Fruit fly (Drosophila melanogaster) whole organism, adult: ENCODE results near the gene Pdha.
A peak's percentile ranks its signal among the peaks of the same experiment; 100 is the strongest.

Source experiments
- CG11617 ChIP-seq: fragments of 200-800 bp; sonication (Bioruptor generic); optimal IDR thresholded peaks from 2 replicates; lab custom pipeline; 2017; ENCODE audit warnings: mild to moderate bottlenecking, missing biosample characterization, missing genetic modification reagents, missing genetic modification characterization
- CG12768 ChIP-seq: fragments of 200-800 bp; sonication (Bioruptor generic); optimal IDR thresholded peaks from 2 replicates; lab custom pipeline; 2017; ENCODE audit warnings: missing biosample characterization, missing genetic modification characterization, mild to moderate bottlenecking, moderate library complexity, missing genetic modification reagents
- CG14711 ChIP-seq: fragments of 200-800 bp; sonication (Bioruptor generic); optimal IDR thresholded peaks from 2 replicates; lab custom pipeline; 2018; ENCODE audit warnings: missing biosample characterization, mild to moderate bottlenecking, missing genetic modification characterization, moderate library complexity
- CG1620 ChIP-seq: fragments of 200-800 bp; sonication (Bioruptor generic); optimal IDR thresholded peaks from 2 replicates; lab custom pipeline; 2016; ENCODE audit warnings: missing biosample characterization, missing genetic modification characterization
- CG33017 ChIP-seq: fragments of 200-800 bp; sonication (Bioruptor generic); optimal IDR thresholded peaks from 2 replicates; lab custom pipeline; 2018; ENCODE audit warnings: missing biosample characterization, mild to moderate bottlenecking, missing genetic modification characterization, moderate library complexity
- CG5204 ChIP-seq: fragments of 200-800 bp; sonication (Bioruptor generic); optimal IDR thresholded peaks from 2 replicates; lab custom pipeline; 2016; ENCODE audit warnings: missing biosample characterization, missing genetic modification characterization
- CG7045 ChIP-seq: fragments of 200-800 bp; sonication (Bioruptor generic); optimal IDR thresholded peaks from 2 replicates; lab custom pipeline; 2017; ENCODE audit warnings: missing biosample characterization, mild to moderate bottlenecking, missing genetic modification characterization
- CG7101 ChIP-seq: fragments of 200-800 bp; sonication (Bioruptor generic); optimal IDR thresholded peaks from 2 replicates; lab custom pipeline; 2018; ENCODE audit warnings: missing biosample characterization, mild to moderate bottlenecking, missing genetic modification characterization, moderate library complexity
- Clk ChIP-seq: fragments of 200-800 bp; sonication (Bioruptor generic); optimal IDR thresholded peaks from 2 replicates; lab custom pipeline; 2017; ENCODE audit warnings: missing biosample characterization, missing genetic modification characterization
- Crg-1 ChIP-seq: fragments of 200-800 bp; sonication (Bioruptor generic); optimal IDR thresholded peaks from 2 replicates; lab custom pipeline; 2016; ENCODE audit warnings: missing biosample characterization, missing genetic modification characterization
- Hr96 ChIP-seq: fragments of 200-800 bp; sonication (Bioruptor generic); optimal IDR thresholded peaks from 2 replicates; lab custom pipeline; 2016; ENCODE audit warnings: missing biosample characterization, missing genetic modification characterization
- Mnt ChIP-seq: fragments of 200-800 bp; sonication (Bioruptor generic); optimal IDR thresholded peaks from 2 replicates; lab custom pipeline; 2016; ENCODE audit warnings: missing biosample characterization, mild to moderate bottlenecking, missing genetic modification characterization
- bab1 ChIP-seq: fragments of 200-800 bp; sonication (Bioruptor generic); optimal IDR thresholded peaks from 3 replicates; lab custom pipeline; 2019; ENCODE audit warnings: missing biosample characterization, mild to moderate bottlenecking, missing genetic modification characterization, moderate library complexity
- cic ChIP-seq: fragments of 200-800 bp; sonication (Bioruptor generic); optimal IDR thresholded peaks from 2 replicates; lab custom pipeline; 2017; ENCODE audit warnings: missing biosample characterization, mild to moderate bottlenecking, missing genetic modification characterization, moderate library complexity
- cnc ChIP-seq, 2 experiments: fragments of >200 bp; optimal IDR thresholded peaks; 2 replicates each; lab custom pipeline; 2017
- kay ChIP-seq: fragments of 200-800 bp; sonication (Bioruptor generic); peaks from one replicate; lab custom pipeline; 2016; ENCODE audit warnings: missing biosample characterization, missing genetic modification characterization, borderline replicate concordance
- ovo ChIP-seq: fragments of 200-800 bp; sonication (Bioruptor generic); optimal IDR thresholded peaks from 2 replicates; lab custom pipeline; 2016; ENCODE audit warnings: missing biosample characterization, missing genetic modification characterization
- pad ChIP-seq: fragments of 200-800 bp; sonication (Bioruptor generic); optimal IDR thresholded peaks from 3 replicates; lab custom pipeline; 2017; ENCODE audit warnings: missing biosample characterization, missing genetic modification characterization, mild to moderate bottlenecking, moderate library complexity, missing genetic modification reagents
- tj ChIP-seq: fragments of 200-800 bp; sonication (Bioruptor generic); optimal IDR thresholded peaks from 3 replicates; lab custom pipeline; 2017; ENCODE audit warnings: missing biosample characterization, mild to moderate bottlenecking, missing genetic modification characterization, moderate library complexity
- toe ChIP-seq: fragments of 200-800 bp; sonication (Bioruptor generic); optimal IDR thresholded peaks from 2 replicates; lab custom pipeline; 2016; ENCODE audit warnings: missing biosample characterization, missing genetic modification characterization

Pdha gene

DNA sequence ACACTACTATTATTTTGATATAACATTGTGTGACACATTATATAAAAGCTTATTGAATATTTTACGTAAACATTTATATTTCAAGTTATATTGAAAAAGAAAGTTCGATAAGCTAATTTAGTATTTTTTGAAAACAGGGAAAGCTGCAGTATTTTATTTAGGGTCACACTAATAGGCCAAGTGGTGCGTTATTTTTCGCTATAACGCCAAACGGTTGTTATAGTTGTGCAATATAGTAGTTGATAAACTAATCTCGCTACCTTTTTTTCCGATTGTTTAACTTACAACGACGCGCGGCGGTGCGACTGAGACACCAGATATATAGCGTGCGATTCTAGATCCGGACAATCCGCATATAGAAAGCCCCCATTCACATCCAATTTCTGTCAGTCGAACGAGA, at the start of gene Pdha:
Gene Pdha (plus strand): TSS at position 167 of the 400 bp plus-strand sequence.
- TF ChIP-seq CG11617 (GFP tag; lab: Kevin White, UChicago) (no peak), toe (GFP tag; lab: Kevin White, UChicago) (no peak), CG33017 (no peak), pad (no peak), kay (GFP tag; lab: Kevin White, UChicago) (peak; percentile 54), Mnt (GFP tag; lab: Kevin White, UChicago) (peak; percentile 31), Hr96 (GFP tag; lab: Kevin White, UChicago) (no peak), ovo (GFP tag; lab: Kevin White, UChicago) (no peak), cic (GFP tag; lab: Kevin White, UChicago) (peak; percentile 59), Clk (GFP tag; lab: Kevin White, UChicago) (no peak), CG5204 (GFP tag; lab: Kevin White, UChicago) (no peak), CG14711 (tag; lab: Kevin White, UChicago) (no peak), cnc (optimal IDR thresholded peaks at IDR 0.05; lab: Kevin White, UChicago) (no peak), CG7045 (GFP tag; lab: Kevin White, UChicago) (no peak), Crg-1 (GFP tag; lab: Kevin White, UChicago) (no peak), bab1 (no peak), CG7101 (no peak)

DNA sequence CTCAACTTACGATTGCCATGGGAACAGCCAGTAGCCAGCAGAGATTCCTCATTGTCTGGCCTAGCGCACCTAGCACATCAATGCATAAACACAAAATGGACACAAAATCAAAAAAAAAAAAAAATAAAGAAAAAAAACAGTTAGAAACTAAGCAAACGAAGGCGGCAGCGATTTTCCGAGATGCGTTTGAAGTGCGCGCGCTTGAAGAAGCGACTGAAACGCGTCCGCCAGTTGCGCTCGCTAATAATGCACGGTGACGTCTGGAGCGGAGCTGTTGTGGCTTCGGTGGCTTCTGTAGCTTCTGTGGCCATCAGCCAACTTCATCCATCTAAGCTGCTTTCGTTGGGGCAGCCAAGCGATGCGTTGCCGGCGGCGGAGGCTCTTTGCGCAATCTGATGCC, 47.7 kb upstream of the Pdha start, which contains the start of gene CG15473:
Gene CG15473 (minus strand): TSS at position 101 of the 400 bp plus-strand sequence.
- TF ChIP-seq CG11617 (GFP tag; lab: Kevin White, UChicago) = no peak
- no peak for TF ChIP-seq kay (GFP tag; lab: Kevin White, UChicago)
- no peak for TF ChIP-seq Crg-1 (GFP tag; lab: Kevin White, UChicago)
- TF ChIP-seq ovo (GFP tag; lab: Kevin White, UChicago) = no peak
- TF ChIP-seq Clk (GFP tag; lab: Kevin White, UChicago) = no peak
- TF ChIP-seq tj (GFP tag; lab: Kevin White, UChicago) = no peak
- no peak for TF ChIP-seq cic (GFP tag; lab: Kevin White, UChicago)
- TF ChIP-seq Mnt (GFP tag; lab: Kevin White, UChicago) = no peak
- TF ChIP-seq CG33017 = no peak
- no peak for TF ChIP-seq pad

DNA sequence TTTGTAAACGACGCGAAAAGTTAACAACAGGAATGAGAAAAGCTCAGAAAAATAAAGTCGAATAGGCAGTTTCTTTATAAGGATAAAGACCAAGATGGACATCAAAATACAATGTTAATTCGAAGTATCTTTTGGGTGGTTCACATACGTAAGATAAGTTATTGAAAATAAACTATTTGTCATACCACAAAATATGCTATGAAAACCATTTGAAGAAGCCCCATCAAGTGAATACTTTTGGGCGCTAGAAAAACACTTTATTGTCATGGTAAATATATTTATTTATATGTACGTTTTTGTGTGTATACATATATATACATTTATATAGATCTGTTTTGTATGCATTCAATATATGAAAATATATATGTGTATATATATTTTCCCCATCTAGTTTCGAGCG, 44.2 kb upstream of the Pdha start:
- no peak for TF ChIP-seq toe (GFP tag; lab: Kevin White, UChicago)
- no peak for TF ChIP-seq Mnt (GFP tag; lab: Kevin White, UChicago)
- no peak for TF ChIP-seq CG7045 (GFP tag; lab: Kevin White, UChicago)
- peak; percentile 13 for TF ChIP-seq bab1

DNA sequence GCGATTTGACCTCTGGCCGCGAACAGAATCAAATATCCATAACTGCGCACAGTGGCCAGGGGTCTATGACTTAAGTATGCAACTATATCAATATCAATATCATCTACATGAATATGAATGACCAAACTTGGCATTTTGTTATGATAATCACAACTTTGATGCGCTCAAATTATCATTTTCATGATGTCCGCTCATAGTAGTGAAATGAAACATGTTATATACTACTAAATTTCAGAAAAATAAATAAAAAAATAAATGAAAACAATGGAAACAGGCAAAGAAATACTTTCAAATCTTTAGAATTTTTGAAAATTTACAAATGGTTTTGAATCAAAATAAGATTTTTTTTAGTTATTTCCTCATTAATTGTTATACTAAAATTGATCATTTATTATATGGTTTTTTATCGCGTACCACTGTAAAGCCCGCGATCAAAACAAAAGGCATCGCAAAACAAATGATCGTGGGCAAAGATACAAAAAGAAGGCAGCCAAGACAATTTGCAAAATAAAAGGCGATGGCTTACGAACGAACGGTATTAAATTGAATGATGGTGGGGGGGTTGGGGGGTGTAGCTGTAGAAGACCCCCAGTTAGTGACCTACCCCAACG, 41.3 kb upstream of the Pdha start:
- no peak for TF ChIP-seq CG5204 (GFP tag; lab: Kevin White, UChicago)
- no peak for TF ChIP-seq cic (GFP tag; lab: Kevin White, UChicago)
- no peak for TF ChIP-seq bab1
- TF ChIP-seq tj (GFP tag; lab: Kevin White, UChicago) = no peak
- TF ChIP-seq Clk (GFP tag; lab: Kevin White, UChicago) = no peak
- no peak for TF ChIP-seq CG7101
- no peak for TF ChIP-seq Crg-1 (GFP tag; lab: Kevin White, UChicago)
- TF ChIP-seq CG33017 = no peak
- TF ChIP-seq pad = no peak
- no peak for TF ChIP-seq kay (GFP tag; lab: Kevin White, UChicago)

DNA sequence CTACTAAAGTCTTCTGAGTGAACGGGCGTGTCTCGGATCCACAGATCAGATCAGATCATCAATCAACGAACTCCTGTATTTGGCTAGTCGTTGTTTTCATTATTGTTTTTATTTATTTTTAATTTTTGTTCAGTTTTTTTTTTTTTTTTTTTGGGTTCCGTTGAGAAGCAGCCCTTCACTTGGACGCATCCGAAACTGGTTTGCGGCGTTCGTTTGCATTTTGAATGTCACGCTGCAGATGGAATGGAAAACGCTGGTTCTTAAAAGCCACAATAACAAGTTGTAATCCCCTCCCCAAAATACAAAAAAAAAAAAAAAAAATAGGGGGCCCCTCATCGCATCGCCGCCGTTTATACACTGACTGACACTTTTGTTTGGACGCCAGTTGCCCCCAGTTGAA, 38.0 kb upstream of the Pdha start:
- no peak for TF ChIP-seq CG7101
- TF ChIP-seq tj (GFP tag; lab: Kevin White, UChicago) = no peak
- no peak for TF ChIP-seq CG5204 (GFP tag; lab: Kevin White, UChicago)
- TF ChIP-seq CG33017 = no peak

DNA sequence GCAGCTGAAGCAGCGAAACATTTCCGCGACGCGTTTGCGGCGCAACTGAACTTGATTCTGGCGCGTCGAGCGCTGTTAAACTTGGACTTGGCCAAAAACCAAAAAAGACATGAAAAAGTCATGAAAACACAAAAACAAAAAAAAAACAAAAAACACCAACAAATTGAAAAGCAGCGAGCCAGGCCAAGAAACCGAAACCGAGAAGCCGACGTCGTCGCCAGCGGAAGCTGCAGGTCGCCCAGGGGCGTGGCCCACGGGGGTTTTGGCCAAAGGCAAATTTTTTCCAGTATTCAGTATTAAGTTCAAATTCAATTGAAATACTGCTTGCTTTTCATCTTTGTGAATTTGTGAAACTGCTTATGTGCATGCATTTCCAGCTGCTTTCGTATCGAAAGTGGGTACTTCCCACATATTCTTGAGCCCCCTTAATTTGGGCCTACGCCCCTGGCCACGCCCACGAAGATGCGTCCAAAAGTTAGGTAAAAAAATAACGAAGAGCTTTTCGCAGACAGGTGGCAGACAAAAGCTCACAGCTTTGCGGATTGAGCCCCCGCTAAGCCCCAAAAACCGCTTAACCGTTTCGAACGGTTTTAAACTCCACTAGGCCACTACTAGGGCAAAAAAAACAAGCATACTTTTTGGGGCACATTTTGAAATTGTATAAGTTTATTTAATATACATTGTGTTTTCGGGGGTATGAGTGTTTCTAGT, 35.3 kb upstream of the Pdha start, which contains the start of gene CG3009:
Gene CG3009 (minus strand): TSS at position 51 of the 711 bp plus-strand sequence.
- TF ChIP-seq CG12768 (GFP tag; lab: Kevin White, UChicago) (peak; percentile 93), cnc (optimal IDR thresholded peaks at IDR 0.05; lab: Kevin White, UChicago) (no peak), CG14711 (tag; lab: Kevin White, UChicago) (peak; percentile 86), CG11617 (GFP tag; lab: Kevin White, UChicago) (peak; percentile 90), Crg-1 (GFP tag; lab: Kevin White, UChicago) (peak; percentile 78), CG33017 (peak; percentile 83), Hr96 (GFP tag; lab: Kevin White, UChicago) (peak; percentile 96), CG5204 (GFP tag; lab: Kevin White, UChicago) (peak; percentile 86), pad (peak; percentile 80), Clk (GFP tag; lab: Kevin White, UChicago) (peak; percentile 86), CG1620 (GFP tag; lab: Kevin White, UChicago) (peak; percentile 87), tj (GFP tag; lab: Kevin White, UChicago) (peak; percentile 77), ovo (GFP tag; lab: Kevin White, UChicago) (peak; percentile 86), toe (GFP tag; lab: Kevin White, UChicago) (peak; percentile 79), CG7101 (peak; percentile 92), bab1 (peak; percentile 95), CG7045 (GFP tag; lab: Kevin White, UChicago) (peak; percentile 91), kay (GFP tag; lab: Kevin White, UChicago) (peak; percentile 60), Mnt (GFP tag; lab: Kevin White, UChicago) (peak; percentile 89), cic (GFP tag; lab: Kevin White, UChicago) (peak; percentile 19)
